Fruit fly (Drosophila melanogaster): ENCODE data around the gene CG9121.

- TF ChIP-seq CG8478 (optimal IDR thresholded peaks at IDR 0.05) (no peak), Dll (optimal IDR thresholded peaks at IDR 0.05) (no peak), psq (optimal IDR thresholded peaks at IDR 0.05) (no peak), usp (GFP tag; optimal IDR thresholded peaks at IDR 0.05) (no peak)
Measured at dm6 chr2L:5085561-5085960, 34.7 kb upstream of the CG9121 start.

All from whole organism.